Fruit fly (Drosophila melanogaster) whole organism, wandering third instar larva: ENCODE results near the gene Gr8a.
A peak's percentile ranks its signal among the peaks of the same experiment; 100 is the strongest.

Experiments
- Abd-B ChIP-seq: fragments of >200 bp; optimal IDR thresholded peaks from 2 replicates; lab custom pipeline; 2017; ENCODE audit warnings: missing biosample characterization, missing genetic modification characterization
- CG9705 ChIP-seq: fragments of 200-800 bp; sonication (Bioruptor generic); optimal IDR thresholded peaks from 2 replicates; lab custom pipeline; 2018; ENCODE audit warnings: missing biosample characterization, mild to moderate bottlenecking, missing genetic modification characterization
- CrebA ChIP-seq: fragments of 200-800 bp; sonication (Bioruptor generic); optimal IDR thresholded peaks from 2 replicates; lab custom pipeline; 2016; ENCODE audit warnings: missing biosample characterization, mild to moderate bottlenecking, missing genetic modification characterization, borderline replicate concordance
- Dfd ChIP-seq: fragments of >200 bp; optimal IDR thresholded peaks from 2 replicates; lab custom pipeline; 2017; ENCODE audit warnings: missing biosample characterization, missing genetic modification characterization
- GATAd ChIP-seq: sonication (Bioruptor generic); optimal IDR thresholded peaks from 2 replicates; lab custom pipeline; 2016; ENCODE audit warnings: missing biosample characterization, missing genetic modification characterization
- HLH106 ChIP-seq: fragments of 200-800 bp; optimal IDR thresholded peaks from 3 replicates; lab custom pipeline; 2019; ENCODE audit warnings: missing biosample characterization, mild to moderate bottlenecking, missing genetic modification characterization, moderate library complexity
- Hnf4 ChIP-seq: fragments of 200-800 bp; sonication (Bioruptor generic); optimal IDR thresholded peaks from 2 replicates; lab custom pipeline; 2016; ENCODE audit warnings: missing biosample characterization, mild to moderate bottlenecking, missing genetic modification characterization
- Hr78 ChIP-seq: fragments of >200 bp; optimal IDR thresholded peaks from 2 replicates; lab custom pipeline; 2017; ENCODE audit warnings: missing biosample characterization, missing genetic modification characterization
- Hr83 ChIP-seq: fragments of 200-300 bp; sonication (Bioruptor generic); optimal IDR thresholded peaks from 2 replicates; lab custom pipeline; 2016; ENCODE audit warnings: missing biosample characterization, mild to moderate bottlenecking, missing genetic modification characterization, moderate library complexity; ENCODE audit not compliant: poor library complexity, severe bottlenecking
- Jra ChIP-seq: sonication (Bioruptor generic); optimal IDR thresholded peaks from 2 replicates; lab custom pipeline; 2016; ENCODE audit warnings: missing biosample characterization, missing genetic modification characterization
- Myc ChIP-seq: fragments of >200 bp; optimal IDR thresholded peaks from 2 replicates; lab custom pipeline; 2017
- OdsH ChIP-seq: fragments of 200-800 bp; sonication (Bioruptor generic); optimal IDR thresholded peaks from 2 replicates; lab custom pipeline; 2016; ENCODE audit warnings: missing biosample characterization, mild to moderate bottlenecking, missing genetic modification characterization
- Rel ChIP-seq, 2 experiments: fragments of 200-800 bp; sonication (Bioruptor generic) in 1 of 2; optimal IDR thresholded peaks; 2 replicates in 1 of 2; 3 replicates in 1 of 2; lab custom pipeline; 2016 to 2019; ENCODE audit warnings: mild to moderate bottlenecking in 2 of 2, missing biosample characterization in 2 of 2, missing genetic modification characterization in 2 of 2, moderate library complexity in 1 of 2
- Sp1 ChIP-seq: fragments of 200-800 bp; sonication (Bioruptor generic); optimal IDR thresholded peaks from 3 replicates; lab custom pipeline; 2019; ENCODE audit warnings: missing biosample characterization, mild to moderate bottlenecking, missing genetic modification characterization, moderate library complexity
- Vsx2 ChIP-seq: fragments of 200-300, 225-300 bp; sonication (Bioruptor generic); optimal IDR thresholded peaks from 2 replicates; lab custom pipeline; 2018; ENCODE audit warnings: missing biosample characterization, missing genetic modification characterization; ENCODE audit not compliant: partially characterized antibody
- br ChIP-seq: fragments of 200-800 bp; sonication (Bioruptor generic); optimal IDR thresholded peaks from 2 replicates; lab custom pipeline; 2016; ENCODE audit warnings: missing biosample characterization, missing genetic modification characterization
- dmrt93B ChIP-seq: fragments of 200-800 bp; sonication (Bioruptor generic); optimal IDR thresholded peaks from 2 replicates; lab custom pipeline; 2018; ENCODE audit warnings: missing biosample characterization, mild to moderate bottlenecking, missing genetic modification characterization
- dsf ChIP-seq: sonication (Bioruptor generic); optimal IDR thresholded peaks from 2 replicates; lab custom pipeline; 2016; ENCODE audit warnings: missing biosample characterization, missing genetic modification characterization, borderline replicate concordance
- ey ChIP-seq: fragments of 200-800 bp; sonication (Bioruptor generic); optimal IDR thresholded peaks from 2 replicates; lab custom pipeline; 2016; ENCODE audit warnings: missing biosample characterization, missing genetic modification characterization
- foxo ChIP-seq, 2 experiments: fragments of 200-800 bp; sonication (Bioruptor generic); optimal IDR thresholded peaks; 2 replicates in 1 of 2; 3 replicates in 1 of 2; lab custom pipeline; 2016 to 2017; ENCODE audit warnings: missing biosample characterization in 2 of 2, missing genetic modification characterization in 2 of 2
- fru ChIP-seq: fragments of 200-800 bp; sonication (Bioruptor generic); optimal IDR thresholded peaks from 3 replicates; lab custom pipeline; 2016; ENCODE audit warnings: missing biosample characterization, mild to moderate bottlenecking, missing genetic modification characterization
- jim ChIP-seq: fragments of 175-275, 200-325 bp; sonication (Bioruptor generic); optimal IDR thresholded peaks from 2 replicates; lab custom pipeline; 2016; ENCODE audit warnings: missing biosample characterization, mild to moderate bottlenecking, missing genetic modification characterization
- lola ChIP-seq: fragments of >200 bp; optimal IDR thresholded peaks from 2 replicates; lab custom pipeline; 2017; ENCODE audit warnings: missing biosample characterization, missing genetic modification characterization
- pan ChIP-seq: fragments of >200 bp; optimal IDR thresholded peaks from 2 replicates; lab custom pipeline; 2017
- psq ChIP-seq: fragments of 200-800 bp; sonication (Bioruptor generic); optimal IDR thresholded peaks from 3 replicates; lab custom pipeline; 2017; ENCODE audit warnings: missing biosample characterization, mild to moderate bottlenecking, missing genetic modification characterization, moderate library complexity
- rgr ChIP-seq: fragments of 200-800 bp; sonication (Bioruptor generic); optimal IDR thresholded peaks from 3 replicates; lab custom pipeline; 2016; ENCODE audit warnings: missing biosample characterization, mild to moderate bottlenecking, missing genetic modification characterization
- sv ChIP-seq: fragments of 200-800 bp; sonication (Bioruptor generic); optimal IDR thresholded peaks from 3 replicates; lab custom pipeline; 2016; ENCODE audit warnings: missing biosample characterization, missing genetic modification characterization
- tai ChIP-seq: sonication (Bioruptor generic); optimal IDR thresholded peaks from 2 replicates; lab custom pipeline; 2016; ENCODE audit warnings: missing biosample characterization, missing genetic modification characterization
- usp ChIP-seq: fragments of >200 bp; optimal IDR thresholded peaks from 2 replicates; lab custom pipeline; 2017; ENCODE audit warnings: missing biosample characterization, missing genetic modification characterization
- woc ChIP-seq: sonication (Bioruptor generic); optimal IDR thresholded peaks from 2 replicates; lab custom pipeline; 2016; ENCODE audit warnings: missing biosample characterization, mild to moderate bottlenecking, missing genetic modification characterization

Gene Gr8a

dm6 chrX:9225137-9225536, 1.8 kb upstream of the Gr8a start, which contains the start of gene CG15370:
Gene CG15370 (plus strand): TSS chrX:9225437.
- no peak for TF ChIP-seq dmrt93B (GFP tag; lab: Kevin White, UChicago)
- TF ChIP-seq foxo (GFP tag; optimal IDR thresholded peaks at IDR 0.05; lab: Kevin White, UChicago) = no peak
- no peak for TF ChIP-seq br
- TF ChIP-seq Hr78 (GFP tag; lab: Kevin White, UChicago) = no peak

dm6 chrX:9232199-9232598, 5.3 kb downstream of the Gr8a start, which contains the start of gene CG12121:
Gene CG12121 (minus strand): TSS chrX:9232378.
- TF ChIP-seq HLH106 (tag; lab: Kevin White, UChicago) (no peak), Abd-B (GFP tag; lab: Kevin White, UChicago) (no peak), Jra (GFP tag; lab: Kevin White, UChicago) (no peak), jim (no peak), tai (no peak), sv (no peak), Sp1 (GFP tag; lab: Kevin White, UChicago) (no peak), Rel (GFP tag; optimal IDR thresholded peaks at IDR 0.05; lab: Kevin White, UChicago) (no peak), Rel (tag; optimal IDR thresholded peaks at IDR 0.05; lab: Kevin White, UChicago) (peak; percentile 94), foxo (GFP tag; optimal IDR thresholded peaks at IDR 0.05; lab: Kevin White, UChicago) (no peak), Hnf4 (no peak), rgr (GFP tag; lab: Kevin White, UChicago) (no peak), Vsx2 (GFP tag; lab: Kevin White, UChicago) (peak; percentile 71), CrebA (GFP tag; lab: Kevin White, UChicago) (no peak), Hr78 (GFP tag; lab: Kevin White, UChicago) (no peak)

dm6 chrX:9236485-9236884, 9.5 kb downstream of the Gr8a start, which contains the start of gene Ir8a:
Gene Ir8a (minus strand): TSS chrX:9236585.
- TF ChIP-seq Rel (GFP tag; optimal IDR thresholded peaks at IDR 0.05; lab: Kevin White, UChicago) = no peak
- no peak for TF ChIP-seq Rel (tag; optimal IDR thresholded peaks at IDR 0.05; lab: Kevin White, UChicago)
- TF ChIP-seq ey (GFP tag; lab: Kevin White, UChicago) = no peak
- no peak for TF ChIP-seq lola (GFP tag; lab: Kevin White, UChicago)
- TF ChIP-seq woc (GFP tag; lab: Kevin White, UChicago) = no peak
- no peak for TF ChIP-seq CrebA (GFP tag; lab: Kevin White, UChicago)
- TF ChIP-seq Sp1 (GFP tag; lab: Kevin White, UChicago) = no peak
- TF ChIP-seq Hr78 (GFP tag; lab: Kevin White, UChicago) = no peak
- no peak for TF ChIP-seq dmrt93B (GFP tag; lab: Kevin White, UChicago)
- no peak for TF ChIP-seq Myc
- TF ChIP-seq Hr83 (GFP tag; lab: Kevin White, UChicago) = no peak

dm6 chrX:9243417-9243884, 16.5 kb downstream of the Gr8a start, which contains the start of the genes mxc and Larp7:
Gene mxc (minus strand): TSS chrX:9243467.
Gene Larp7 (plus strand): TSS chrX:9243817.
- TF ChIP-seq dmrt93B (GFP tag; lab: Kevin White, UChicago) (peak; percentile 58), HLH106 (tag; lab: Kevin White, UChicago) (peak; percentile 76), CG9705 (GFP tag; lab: Kevin White, UChicago) (peak; percentile 55), Abd-B (GFP tag; lab: Kevin White, UChicago) (no peak), rgr (GFP tag; lab: Kevin White, UChicago) (peak; percentile 74), psq (peak; percentile 42), woc (GFP tag; lab: Kevin White, UChicago) (no peak), ey (GFP tag; lab: Kevin White, UChicago) (peak; percentile 78), Dfd (GFP tag; lab: Kevin White, UChicago) (no peak), dsf (no peak), GATAd (GFP tag; lab: Kevin White, UChicago) (peak; percentile 10), Rel (GFP tag; optimal IDR thresholded peaks at IDR 0.05; lab: Kevin White, UChicago) (no peak), Rel (tag; optimal IDR thresholded peaks at IDR 0.05; lab: Kevin White, UChicago) (peak; percentile 62), foxo (GFP tag; optimal IDR thresholded peaks at IDR 0.05; lab: Kevin White, UChicago) (no peak), usp (no peak), OdsH (peak; percentile 55), fru (GFP tag; lab: Kevin White, UChicago) (no peak), Hnf4 (no peak), lola (GFP tag; lab: Kevin White, UChicago) (no peak)

- TF ChIP-seq Rel (GFP tag; optimal IDR thresholded peaks at IDR 0.05; lab: Kevin White, UChicago) (no peak), Rel (tag; optimal IDR thresholded peaks at IDR 0.05; lab: Kevin White, UChicago) (peak; percentile 92), HLH106 (tag; lab: Kevin White, UChicago) (peak; percentile 9), ey (GFP tag; lab: Kevin White, UChicago) (no peak), pan (lab: Kevin White, UChicago) (no peak)
These were observed 20.3 kb downstream of the Gr8a start, which contains the start of the genes amx and Dsor1 for dm6 chrX:9247171-9247783. Gene amx (minus strand): TSS chrX:9247336. Gene Dsor1 (plus strand): TSS chrX:9247342.
